Fruit fly (Drosophila melanogaster): ENCODE results near the gene Galk.

Galk gene

DNA sequence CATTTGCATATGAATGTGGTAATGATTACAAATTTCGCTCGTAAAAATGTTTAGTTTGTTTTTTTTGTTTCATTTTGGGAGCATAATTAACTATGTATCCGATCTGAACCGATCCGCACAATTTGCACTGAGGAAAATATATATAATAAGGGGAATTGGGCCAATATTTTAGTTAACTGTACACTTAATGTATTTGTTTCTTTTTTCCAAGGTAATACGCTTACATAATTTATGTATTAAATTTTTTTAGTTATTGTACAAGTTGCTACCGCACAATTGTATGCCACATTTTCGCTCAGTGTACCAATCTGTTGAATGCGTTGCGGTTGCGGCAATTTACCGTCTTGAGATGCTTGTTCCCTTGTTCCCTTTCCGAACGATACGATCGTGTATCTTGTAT, 39.8 kb upstream of the Galk start (continued):
- TF ChIP-seq Xrp1 (GFP tag; IDR thresholded peaks at IDR 0.05): peak; percentile 91
- TF ChIP-seq Ets65A (GFP tag): peak; percentile 89
- TF ChIP-seq CG8089 (GFP tag; optimal IDR thresholded peaks at IDR 0.05): peak; percentile 75
- peak; percentile 84 for TF ChIP-seq grau (tag; optimal IDR thresholded peaks at IDR 0.05)
- TF ChIP-seq Doc2 (GFP tag; IDR thresholded peaks at IDR 0.05): peak; percentile 87
- TF ChIP-seq Nf-YA (GFP tag; IDR thresholded peaks at IDR 0.05): peak; percentile 83
- peak; percentile 40 for TF ChIP-seq CG30020 (tag; optimal IDR thresholded peaks at IDR 0.05)
- TF ChIP-seq CG1529 (GFP tag; optimal IDR thresholded peaks at IDR 0.05): peak; percentile 74
- TF ChIP-seq CG11085 (GFP tag; IDR thresholded peaks at IDR 0.05): peak; percentile 54
- peak; percentile 95 for TF ChIP-seq dmrt99B (tag; optimal IDR thresholded peaks at IDR 0.05)
- peak; percentile 88 for TF ChIP-seq ken (GFP tag; IDR thresholded peaks at IDR 0.05)
- TF ChIP-seq Hand (GFP tag; optimal IDR thresholded peaks at IDR 0.05): peak; percentile 48
- TF ChIP-seq CG32767 (GFP tag; IDR thresholded peaks at IDR 0.05): peak; percentile 91
- peak; percentile 57 for TF ChIP-seq gro (GFP tag; optimal IDR thresholded peaks at IDR 0.05)
- TF ChIP-seq CG12219 (GFP tag; optimal IDR thresholded peaks at IDR 0.05): peak; percentile 83
- no peak for TF ChIP-seq CG17186 (GFP tag; optimal IDR thresholded peaks at IDR 0.05)
- TF ChIP-seq HmgZ (tag; optimal IDR thresholded peaks at IDR 0.05): peak; percentile 64
- TF ChIP-seq CG7963 (GFP tag; IDR thresholded peaks at IDR 0.05; ENCODE audit: partially characterized antibody): no peak
- TF ChIP-seq CG2120 (GFP tag; optimal IDR thresholded peaks at IDR 0.05): peak; percentile 81
- peak; percentile 77 for TF ChIP-seq HLH54F (GFP tag; optimal IDR thresholded peaks at IDR 0.05)
- no peak for TF ChIP-seq hkb (optimal IDR thresholded peaks at IDR 0.05)
- peak; percentile 93 for TF ChIP-seq hkb (GFP tag; IDR thresholded peaks at IDR 0.05)
- no peak for TF ChIP-seq CG16813 (GFP tag; IDR thresholded peaks at IDR 0.05; ENCODE audit: partially characterized antibody)
- TF ChIP-seq Ets97D (GFP tag; optimal IDR thresholded peaks at IDR 0.05): peak; percentile 35
- TF ChIP-seq CkIIα-i1 (GFP tag; IDR thresholded peaks at IDR 0.05): no peak
- TF ChIP-seq ci (GFP tag; IDR thresholded peaks at IDR 0.05): peak; percentile 97
- TF ChIP-seq ind (GFP tag; optimal IDR thresholded peaks at IDR 0.05): peak; percentile 78
- TF ChIP-seq luna (GFP tag; optimal IDR thresholded peaks at IDR 0.05): peak; percentile 38
- peak; percentile 58 for TF ChIP-seq CG1792 (GFP tag; optimal IDR thresholded peaks at IDR 0.05)
- peak; percentile 78 for TF ChIP-seq CG1647 (GFP tag; optimal IDR thresholded peaks at IDR 0.05)
- peak; percentile 78 for TF ChIP-seq CG10267 (tag; optimal IDR thresholded peaks at IDR 0.05)
- peak; percentile 86 for TF ChIP-seq sim (GFP tag; IDR thresholded peaks at IDR 0.05)
- TF ChIP-seq caup (GFP tag; optimal IDR thresholded peaks at IDR 0.05; ENCODE audit: severe bottlenecking): peak; percentile 74
- TF ChIP-seq tx (GFP tag; optimal IDR thresholded peaks at IDR 0.05): peak; percentile 72
- TF ChIP-seq nom (GFP tag; optimal IDR thresholded peaks at IDR 0.05): no peak
- TF ChIP-seq ato (GFP tag; IDR thresholded peaks at IDR 0.05; ENCODE audit: partially characterized antibody): no peak
- peak; percentile 92 for TF ChIP-seq Rfx (GFP tag; IDR thresholded peaks at IDR 0.05)
- TF ChIP-seq jigr1 (GFP tag; IDR thresholded peaks at IDR 0.05): peak; percentile 81; the same call in 2 of the 3 replicates
- TF ChIP-seq CG15696 (tag; optimal IDR thresholded peaks at IDR 0.05): peak; percentile 86
- TF ChIP-seq Fer3 (tag; optimal IDR thresholded peaks at IDR 0.05): peak; percentile 79
- TF ChIP-seq CG2889 (GFP tag; IDR thresholded peaks at IDR 0.05): peak; percentile 77; the same call in 2 of the 3 replicates
- peak; percentile 50 for TF ChIP-seq zfh2 (GFP tag; optimal IDR thresholded peaks at IDR 0.05)
- TF ChIP-seq CG3847 (GFP tag; IDR thresholded peaks at IDR 0.05): peak; percentile 73
- TF ChIP-seq CG7372 (GFP tag; IDR thresholded peaks at IDR 0.05): peak; percentile 87
- TF ChIP-seq D19A (tag; optimal IDR thresholded peaks at IDR 0.05): peak; percentile 76
- TF ChIP-seq B-H1 (GFP tag; IDR thresholded peaks at IDR 0.05): peak; percentile 84
- TF ChIP-seq CG16863 (GFP tag; optimal IDR thresholded peaks at IDR 0.05): peak; percentile 77
- TF ChIP-seq Mes4 (GFP tag; optimal IDR thresholded peaks at IDR 0.05): peak; percentile 65
- peak; percentile 80 for TF ChIP-seq chn (GFP tag; optimal IDR thresholded peaks at IDR 0.05)
- TF ChIP-seq ham (GFP tag; IDR thresholded peaks at IDR 0.05): 0 out of 2 replicates have a peak, but pooled peaks have one; percentile 44
- TF ChIP-seq Meics (GFP tag; optimal IDR thresholded peaks at IDR 0.05): peak; percentile 74
- peak; percentile 75 for TF ChIP-seq CG9215 (GFP tag; IDR thresholded peaks at IDR 0.05)
